Worm (Caenorhabditis elegans) whole organism, late embryonic: ENCODE results near the gene T19D12.4.

Experiments
- C08G9.2 ChIP-seq: sonication (generic microtip); optimal IDR thresholded peaks from 2 replicates; lab custom pipeline; 2016; ENCODE audit warnings: mild to moderate bottlenecking, missing genetic modification characterization, moderate library complexity, missing compliant biosample characterization
- C38D4.7 ChIP-seq: fragments of 200-800 bp; sonication (Bioruptor generic); optimal IDR thresholded peaks from 2 replicates; lab custom pipeline; 2018; ENCODE audit warnings: mild to moderate bottlenecking, missing genetic modification characterization, moderate library complexity, missing compliant biosample characterization
- F13H6.1 ChIP-seq: sonication (generic microtip); optimal IDR thresholded peaks from 2 replicates; lab custom pipeline; 2016; ENCODE audit warnings: missing genetic modification characterization, missing compliant biosample characterization
- K09A11.1 ChIP-seq: sonication (generic microtip); optimal IDR thresholded peaks from 2 replicates; lab custom pipeline; 2017; ENCODE audit warnings: antibody characterized with exemption, mild to moderate bottlenecking, missing genetic modification characterization, missing compliant biosample characterization; ENCODE audit not compliant: insufficient read depth
- T23F11.4 ChIP-seq: fragments of 200-800 bp; sonication (Bioruptor generic); optimal IDR thresholded peaks from 2 replicates; lab custom pipeline; 2018; ENCODE audit warnings: mild to moderate bottlenecking, missing genetic modification characterization, missing compliant biosample characterization
- ceh-18 ChIP-seq: sonication (generic microtip); optimal IDR thresholded peaks from 2 replicates; lab custom pipeline; 2016; ENCODE audit warnings: missing genetic modification characterization, missing compliant biosample characterization
- ceh-2 ChIP-seq: sonication (generic microtip); optimal IDR thresholded peaks from 2 replicates; lab custom pipeline; 2016; ENCODE audit warnings: missing genotype, missing genetic modification characterization, missing compliant biosample characterization
- ceh-24 ChIP-seq: sonication (generic microtip); optimal IDR thresholded peaks from 2 replicates; lab custom pipeline; 2016; ENCODE audit warnings: mild to moderate bottlenecking, missing genetic modification characterization, missing compliant biosample characterization
- ceh-30 ChIP-seq: fragments of 150-350 bp; optimal IDR thresholded peaks from 2 replicates; lab custom pipeline; 2014; ENCODE audit warnings: missing biosample characterization, missing genetic modification characterization
- ceh-31 ChIP-seq: sonication (generic microtip); optimal IDR thresholded peaks from 2 replicates; lab custom pipeline; 2016; ENCODE audit warnings: missing genetic modification characterization, missing compliant biosample characterization
- ceh-45 ChIP-seq: fragments of 200-800 bp; sonication (Bioruptor generic); IDR thresholded peaks from 2 replicates; pipeline ENCODE4 v1.3.6; 2022; ENCODE audit warnings: missing genetic modification reagents, missing genetic modification characterization, missing compliant biosample characterization
- ceh-48 ChIP-seq: sonication (generic microtip); optimal IDR thresholded peaks from 2 replicates; lab custom pipeline; 2016; ENCODE audit warnings: missing genetic modification characterization, inconsistent platforms, missing compliant biosample characterization
- ceh-6 ChIP-seq: fragments of 200-800 bp; sonication (Bioruptor generic); optimal IDR thresholded peaks from 2 replicates; lab custom pipeline; 2018; ENCODE audit warnings: mild to moderate bottlenecking, missing genetic modification characterization, missing compliant biosample characterization
- ceh-9 ChIP-seq: sonication (generic microtip); optimal IDR thresholded peaks from 2 replicates; lab custom pipeline; 2016; ENCODE audit warnings: mild to moderate bottlenecking, missing genetic modification characterization, inconsistent platforms, missing compliant biosample characterization
- ets-4 ChIP-seq: sonication (generic microtip); optimal IDR thresholded peaks from 2 replicates; lab custom pipeline; 2016; ENCODE audit warnings: missing genetic modification characterization, missing compliant biosample characterization
- fkh-6 ChIP-seq: sonication (generic microtip); optimal IDR thresholded peaks from 2 replicates; lab custom pipeline; 2016; ENCODE audit warnings: missing genetic modification characterization, missing compliant biosample characterization
- gmeb-2 ChIP-seq: sonication (generic microtip); optimal IDR thresholded peaks from 2 replicates; lab custom pipeline; 2016; ENCODE audit warnings: missing genetic modification characterization, inconsistent platforms, missing compliant biosample characterization
- hlh-13 ChIP-seq: fragments of 200-800 bp; sonication (Bioruptor generic); optimal IDR thresholded peaks from 2 replicates; lab custom pipeline; 2018; ENCODE audit warnings: mild to moderate bottlenecking, missing genetic modification characterization, missing compliant biosample characterization
- hlh-15 ChIP-seq: sonication (generic microtip); optimal IDR thresholded peaks from 2 replicates; lab custom pipeline; 2016; ENCODE audit warnings: missing genetic modification characterization, missing compliant biosample characterization
- hlh-30 ChIP-seq: sonication (generic microtip); optimal IDR thresholded peaks from 2 replicates; lab custom pipeline; 2017; ENCODE audit warnings: antibody characterized with exemption, missing genetic modification characterization, missing compliant biosample characterization; ENCODE audit not compliant: insufficient read depth
- hlh-6 ChIP-seq: sonication (generic microtip); optimal IDR thresholded peaks from 2 replicates; lab custom pipeline; 2016; ENCODE audit warnings: missing genotype, missing genetic modification characterization, missing compliant biosample characterization
- hlh-8 ChIP-seq: sonication (generic microtip); optimal IDR thresholded peaks from 2 replicates; lab custom pipeline; 2016; ENCODE audit warnings: missing genotype, missing genetic modification characterization, missing compliant biosample characterization
- lim-6 ChIP-seq: sonication (generic microtip); optimal IDR thresholded peaks from 2 replicates; lab custom pipeline; 2016; ENCODE audit warnings: missing genetic modification characterization, missing compliant biosample characterization
- madf-2 ChIP-seq: sonication (generic microtip); optimal IDR thresholded peaks from 2 replicates; lab custom pipeline; 2017; ENCODE audit warnings: missing genetic modification characterization, missing compliant biosample characterization
- mec-3 ChIP-seq: sonication (generic microtip); optimal IDR thresholded peaks from 2 replicates; lab custom pipeline; 2016; ENCODE audit warnings: borderline replicate concordance, missing genetic modification characterization, missing compliant biosample characterization
- nfya-1 ChIP-seq: sonication (generic microtip); optimal IDR thresholded peaks from 2 replicates; lab custom pipeline; 2017; ENCODE audit warnings: missing genetic modification characterization, mild to moderate bottlenecking, missing compliant biosample characterization, antibody characterized with exemption, moderate library complexity
- nhr-232 ChIP-seq: sonication (generic microtip); optimal IDR thresholded peaks from 2 replicates; lab custom pipeline; 2016; ENCODE audit warnings: missing genetic modification characterization, missing compliant biosample characterization
- odd-2 ChIP-seq: sonication (generic microtip); optimal IDR thresholded peaks from 2 replicates; lab custom pipeline; 2017; ENCODE audit warnings: antibody characterized with exemption, mild to moderate bottlenecking, missing genetic modification characterization, missing compliant biosample characterization
- pag-3 ChIP-seq: sonication (generic microtip); optimal IDR thresholded peaks from 2 replicates; lab custom pipeline; 2016; ENCODE audit warnings: missing compliant biosample characterization, missing genetic modification characterization, borderline replicate concordance
- pha-2 ChIP-seq: sonication (generic microtip); optimal IDR thresholded peaks from 2 replicates; lab custom pipeline; 2017; ENCODE audit warnings: mild to moderate bottlenecking, missing genetic modification characterization, missing compliant biosample characterization
- pha-4 ChIP-seq: fragments of 150-350 bp; optimal IDR thresholded peaks from 2 replicates; lab custom pipeline; 2018; ENCODE audit warnings: missing biosample characterization, missing genetic modification reagents, missing genetic modification characterization
- ref-2 ChIP-seq: sonication (generic microtip); optimal IDR thresholded peaks from 2 replicates; lab custom pipeline; 2016; ENCODE audit warnings: missing genetic modification characterization, missing compliant biosample characterization
- rnt-1 ChIP-seq: sonication (generic microtip); optimal IDR thresholded peaks from 2 replicates; lab custom pipeline; 2016; ENCODE audit warnings: missing genetic modification characterization, missing compliant biosample characterization
- sdc-2 ChIP-seq: sonication (generic microtip); optimal IDR thresholded peaks from 2 replicates; lab custom pipeline; 2016; ENCODE audit warnings: missing genotype, missing genetic modification characterization, missing compliant biosample characterization
- sox-4 ChIP-seq: sonication (generic microtip); optimal IDR thresholded peaks from 2 replicates; lab custom pipeline; 2017; ENCODE audit warnings: mild to moderate bottlenecking, missing genetic modification characterization, inconsistent platforms, missing compliant biosample characterization
- syd-9 ChIP-seq: sonication (generic microtip); optimal IDR thresholded peaks from 2 replicates; lab custom pipeline; 2016; ENCODE audit warnings: mild to moderate bottlenecking, missing genetic modification characterization, moderate library complexity, missing compliant biosample characterization
- tbx-7 ChIP-seq: sonication (generic microtip); optimal IDR thresholded peaks from 2 replicates; lab custom pipeline; 2016; ENCODE audit warnings: missing genotype, missing genetic modification characterization, missing compliant biosample characterization
- ttx-3 ChIP-seq: sonication (generic microtip); optimal IDR thresholded peaks from 2 replicates; lab custom pipeline; 2016; ENCODE audit warnings: missing genetic modification reagents, missing genetic modification characterization, missing compliant biosample characterization
- unc-3 ChIP-seq, 2 experiments: fragments of 200-800 bp in 1 of 2; sonication (Bioruptor generic) in 1 of 2; sonication (generic microtip) in 1 of 2; conservative IDR thresholded peaks in 1 of 2; optimal IDR thresholded peaks in 1 of 2; 2 replicates each; pipeline versions ENCODE4 v1.3.6 to Lab custom; 2016 to 2022; ENCODE audit warnings: missing compliant biosample characterization in 2 of 2, missing genetic modification characterization in 2 of 2, missing genetic modification reagents in 1 of 2
- unc-55 ChIP-seq: sonication (generic microtip); optimal IDR thresholded peaks from 2 replicates; lab custom pipeline; 2017; ENCODE audit warnings: missing biosample characterization, missing genetic modification reagents, missing genetic modification characterization
- ztf-16 ChIP-seq: sonication (generic microtip); optimal IDR thresholded peaks from 2 replicates; lab custom pipeline; 2017; ENCODE audit warnings: missing genetic modification characterization, missing compliant biosample characterization

Gene T19D12.4

ce11 chrII:6616770-6617169 lies 14.1 kb upstream of the T19D12.4 start, which contains the start of gene klf-3:
TSS of gene klf-3 (plus strand) at chrII:6616878.
- TF ChIP-seq F13H6.1 (no peak), ceh-30 (tag; lab: Kevin White, UChicago) (no peak)

ce11 chrII:6619007-6619406 lies 11.9 kb upstream of the T19D12.4 start:
- TF ChIP-seq ttx-3 (tag; lab: Kevin White, UChicago), result no peak
- TF ChIP-seq ets-4 (tag; lab: Kevin White, UChicago), result no peak
- no peak for TF ChIP-seq ceh-6 (GFP tag; lab: Kevin White, UChicago)
- TF ChIP-seq T23F11.4 (GFP tag; lab: Kevin White, UChicago), result no peak
- no peak for TF ChIP-seq hlh-6 (tag; lab: Kevin White, UChicago)
- TF ChIP-seq C08G9.2, result no peak
- TF ChIP-seq madf-2 (tag; lab: Kevin White, UChicago), result no peak
- no peak for TF ChIP-seq pag-3
- TF ChIP-seq hlh-8 (tag; lab: Kevin White, UChicago), result no peak
- TF ChIP-seq mec-3 (tag; lab: Kevin White, UChicago), result no peak
- no peak for TF ChIP-seq ceh-9 (tag; lab: Kevin White, UChicago)
- TF ChIP-seq syd-9, result no peak
- no peak for TF ChIP-seq ceh-18 (tag; lab: Kevin White, UChicago)
- TF ChIP-seq pha-4 (tag; lab: Kevin White, UChicago), result no peak
- TF ChIP-seq hlh-13, result no peak
- no peak for TF ChIP-seq hlh-30 (tag; lab: Kevin White, UChicago)
- no peak for TF ChIP-seq ceh-48 (tag; lab: Kevin White, UChicago)
- no peak for TF ChIP-seq ztf-16
- no peak for TF ChIP-seq nhr-232 (tag; lab: Kevin White, UChicago)

- TF ChIP-seq hlh-15, result no peak
- TF ChIP-seq ceh-2 (tag; lab: Kevin White, UChicago), result no peak
- TF ChIP-seq odd-2, result no peak
- no peak for TF ChIP-seq gmeb-2 (tag; lab: Kevin White, UChicago)
- TF ChIP-seq C38D4.7 (GFP tag; lab: Kevin White, UChicago), result no peak
- TF ChIP-seq fkh-6 (tag; lab: Kevin White, UChicago), result no peak
- TF ChIP-seq lim-6 (tag; lab: Kevin White, UChicago), result no peak
- no peak for TF ChIP-seq madf-2 (tag; lab: Kevin White, UChicago)
- TF ChIP-seq rnt-1 (tag; lab: Kevin White, UChicago), result no peak
- TF ChIP-seq ceh-6 (GFP tag; lab: Kevin White, UChicago), result no peak
- no peak for TF ChIP-seq tbx-7 (tag; lab: Kevin White, UChicago)
- no peak for TF ChIP-seq sdc-2 (tag; lab: Kevin White, UChicago)
- TF ChIP-seq mec-3 (tag; lab: Kevin White, UChicago), result no peak
- no peak for TF ChIP-seq unc-55 (GFP tag; lab: Kevin White, UChicago)
- no peak for TF ChIP-seq pag-3
- no peak for TF ChIP-seq sox-4 (tag; lab: Kevin White, UChicago)
- no peak for TF ChIP-seq ref-2 (tag; lab: Kevin White, UChicago)
- no peak for TF ChIP-seq hlh-13
- TF ChIP-seq ceh-31 (tag; lab: Kevin White, UChicago), result no peak
- no peak for TF ChIP-seq nfya-1 (tag; lab: Kevin White, UChicago)
Observed at ce11 chrII:6621886-6622285, 9.0 kb upstream of the T19D12.4 start, which contains the start of gene F54H5.3. TSS of gene F54H5.3 (plus strand) at chrII:6622186.

- TF ChIP-seq unc-3 (GFP tag; conservative IDR thresholded peaks at IDR 0.05; lab: Robert Waterston, UW) (no peak), unc-3 (tag; optimal IDR thresholded peaks at IDR 0.05; lab: Kevin White, UChicago) (no peak), K09A11.1 (no peak), ceh-45 (GFP tag; lab: Robert Waterston, UW) (no peak), pha-2 (no peak), ceh-24 (tag; lab: Kevin White, UChicago) (no peak)
Observed at ce11 chrII:6625302-6625701, 5.6 kb upstream of the T19D12.4 start, which contains the start of gene F54H5.14. TSS of gene F54H5.14 (minus strand) at chrII:6625402.
